Worm (Caenorhabditis elegans): ENCODE results near the gene spig-4.
A peak's percentile ranks its signal among the peaks of the same experiment; 100 is the strongest.

The spig-4 gene

DNA sequence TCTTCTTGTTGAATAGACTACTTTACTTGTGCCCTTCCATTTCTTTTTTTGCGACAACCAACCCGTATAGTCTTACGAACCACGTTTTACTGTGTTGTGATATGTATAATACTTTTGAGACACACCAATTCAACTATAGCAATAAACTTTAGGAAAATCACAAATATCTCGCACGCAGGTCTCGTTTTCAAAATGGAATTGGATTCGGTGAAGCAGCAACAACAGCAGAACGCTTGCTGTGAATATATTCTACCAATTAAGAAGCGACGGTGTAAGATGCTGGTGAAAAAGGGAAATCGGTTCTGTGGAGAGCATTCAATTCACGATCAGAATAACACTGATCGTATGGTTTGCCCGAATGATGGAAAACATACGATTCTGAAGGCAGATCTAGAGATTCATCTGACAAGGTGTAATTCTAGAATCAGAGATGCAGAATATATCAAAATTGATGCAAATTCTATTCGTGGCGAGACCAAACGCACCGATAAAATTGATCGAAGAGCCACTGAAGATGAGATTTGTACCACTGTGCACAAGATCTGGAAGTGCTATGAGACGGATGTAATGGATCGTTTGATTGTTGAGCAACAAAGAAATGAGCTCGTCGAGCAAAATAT lies 47.7 kb upstream of the spig-4 start, which contains the start of gene Y49A3A.3:
TSS of gene Y49A3A.3 (plus strand) at position 153 of the 620 bp plus-strand sequence.
- TF ChIP-seq ceh-82 (tag; optimal IDR thresholded peaks at IDR 0.05) (peak; percentile 9), nhr-25 (tag; optimal IDR thresholded peaks at IDR 0.05) (peak; percentile 49), egl-5 (tag; optimal IDR thresholded peaks at IDR 0.05) (no peak), pqm-1 (tag; optimal IDR thresholded peaks at IDR 0.05) (peak; percentile 39), tbx-2 (tag; optimal IDR thresholded peaks at IDR 0.05) (peak; percentile 53), R02D3.7 (tag; optimal IDR thresholded peaks at IDR 0.05) (no peak), jun-1 (tag; optimal IDR thresholded peaks at IDR 0.05) (peak; percentile 41), elt-3 (tag; optimal IDR thresholded peaks at IDR 0.05) (peak in 1 of 3 experiments; percentile 57), elt-2 (tag; optimal IDR thresholded peaks at IDR 0.05) (peak; percentile 48), aly-2 (tag; optimal IDR thresholded peaks at IDR 0.05) (peak; percentile 95), nhr-43 (tag; optimal IDR thresholded peaks at IDR 0.05; ENCODE audit: poor library complexity, severe bottlenecking) (peak; percentile 69), ama-1 (optimal IDR thresholded peaks at IDR 0.05) (peak; percentile 66), lsy-12 (tag; optimal IDR thresholded peaks at IDR 0.05) (peak; percentile 40), elt-1 (tag; optimal IDR thresholded peaks at IDR 0.05) (no peak), nhr-77 (tag; optimal IDR thresholded peaks at IDR 0.05) (peak; percentile 65)

DNA sequence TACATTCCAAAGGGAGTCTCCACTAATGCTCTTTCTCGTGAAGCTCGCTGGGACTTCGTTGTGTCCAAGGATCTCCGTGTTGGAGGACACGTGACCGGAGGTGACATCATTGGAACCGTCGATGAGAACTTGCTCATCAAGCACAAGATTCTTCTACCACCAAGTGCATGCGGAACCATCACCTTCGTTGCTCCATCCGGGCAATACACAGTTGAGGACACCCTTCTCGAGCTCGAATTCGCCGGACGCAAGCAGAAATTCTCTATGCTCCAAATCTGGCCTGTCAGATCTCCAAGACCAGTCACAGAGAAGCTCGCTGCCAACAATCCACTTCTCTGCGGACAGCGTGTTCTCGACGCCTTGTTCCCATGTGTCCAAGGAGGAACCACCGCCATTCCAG lies 45.4 kb upstream of the spig-4 start:
- TF ChIP-seq nfya-1 (tag; optimal IDR thresholded peaks at IDR 0.05; ENCODE audit: insufficient read depth): no peak
- no peak for TF ChIP-seq unc-62 (GFP tag; optimal IDR thresholded peaks at IDR 0.05)
- no peak for TF ChIP-seq elt-1 (tag; optimal IDR thresholded peaks at IDR 0.05)
- TF ChIP-seq fkh-10 (GFP tag; optimal IDR thresholded peaks at IDR 0.05): no peak
- no peak for TF ChIP-seq pha-4 (tag; optimal IDR thresholded peaks at IDR 0.05)
- TF ChIP-seq nhr-12 (tag; optimal IDR thresholded peaks at IDR 0.05): no peak
- no peak for TF ChIP-seq lin-15B (tag; optimal IDR thresholded peaks at IDR 0.05)

DNA sequence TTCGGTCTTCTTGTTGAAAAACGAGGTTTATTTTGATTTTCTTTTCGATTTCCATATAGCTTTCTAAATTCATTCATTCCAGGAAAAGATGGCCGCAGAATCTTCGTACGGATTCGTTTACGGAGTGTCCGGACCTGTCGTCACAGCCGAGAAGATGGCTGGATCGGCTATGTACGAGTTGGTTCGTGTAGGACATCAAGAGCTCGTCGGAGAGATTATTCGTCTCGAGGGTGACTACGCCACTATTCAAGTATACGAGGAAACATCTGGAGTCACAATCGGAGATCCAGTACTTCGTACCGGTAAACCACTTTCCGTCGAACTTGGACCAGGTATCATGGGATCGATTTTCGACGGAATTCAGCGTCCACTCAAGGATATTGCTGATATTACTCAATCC lies 45.0 kb upstream of the spig-4 start, which contains the start of gene vha-13:
TSS of gene vha-13 (plus strand) at position 81 of the 400 bp plus-strand sequence.
- no peak for TF ChIP-seq mml-1 (tag; optimal IDR thresholded peaks at IDR 0.05)
- TF ChIP-seq ceh-16 (tag; optimal IDR thresholded peaks at IDR 0.05): no peak
- no peak for TF ChIP-seq daf-12 (tag; optimal IDR thresholded peaks at IDR 0.05)
- TF ChIP-seq mdl-1 (tag; optimal IDR thresholded peaks at IDR 0.05): no peak
- TF ChIP-seq ceh-28 (tag; optimal IDR thresholded peaks at IDR 0.05): no peak
- TF ChIP-seq ztf-11 (tag; optimal IDR thresholded peaks at IDR 0.05): no peak
- no peak for TF ChIP-seq elt-2 (tag; optimal IDR thresholded peaks at IDR 0.05)
- no peak for TF ChIP-seq nhr-12 (tag; optimal IDR thresholded peaks at IDR 0.05)
- TF ChIP-seq R02D3.7 (tag; optimal IDR thresholded peaks at IDR 0.05): no peak
- TF ChIP-seq lin-39 (tag; optimal IDR thresholded peaks at IDR 0.05): no peak

DNA sequence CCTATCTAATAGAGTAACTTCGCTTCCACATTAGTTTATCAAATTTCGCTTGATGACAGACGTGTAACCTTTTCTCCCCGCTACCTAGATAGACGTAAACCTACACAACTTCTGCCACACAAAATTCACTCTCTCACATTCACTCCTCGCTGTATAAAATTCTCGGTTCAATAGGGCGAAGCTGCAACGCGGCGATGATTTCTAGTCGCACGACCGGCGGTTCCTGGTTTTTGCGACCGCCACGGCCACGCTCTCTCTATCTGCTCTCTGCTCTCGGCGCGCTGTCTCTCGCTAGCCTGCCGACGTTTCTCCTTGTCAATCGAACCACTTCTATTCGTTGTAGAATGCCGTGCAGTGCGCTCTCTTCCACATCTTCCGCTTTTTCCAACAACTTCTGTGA lies 44.3 kb upstream of the spig-4 start:
- TF ChIP-seq ama-1 (optimal IDR thresholded peaks at IDR 0.05) (peak; percentile 50), pqm-1 (tag; optimal IDR thresholded peaks at IDR 0.05) (peak; percentile 26), unc-39 (tag; optimal IDR thresholded peaks at IDR 0.05) (no peak), pha-4 (tag; optimal IDR thresholded peaks at IDR 0.05) (peak; percentile 68), nhr-43 (tag; optimal IDR thresholded peaks at IDR 0.05; ENCODE audit: poor library complexity, severe bottlenecking) (peak; percentile 46), ZK546.5 (tag; optimal IDR thresholded peaks at IDR 0.05) (no peak), daf-12 (tag; optimal IDR thresholded peaks at IDR 0.05) (no peak), nhr-12 (tag; optimal IDR thresholded peaks at IDR 0.05) (no peak), snpc-4 (tag; optimal IDR thresholded peaks at IDR 0.05) (peak; percentile 89), mdl-1 (tag; optimal IDR thresholded peaks at IDR 0.05) (no peak), elt-3 (tag; optimal IDR thresholded peaks at IDR 0.05) (peak in 1 of 3 experiments; percentile 11), ceh-28 (tag; optimal IDR thresholded peaks at IDR 0.05) (no peak), nhr-25 (tag; optimal IDR thresholded peaks at IDR 0.05) (peak; percentile 86), elt-1 (tag; optimal IDR thresholded peaks at IDR 0.05) (no peak), hmg-11 (tag; optimal IDR thresholded peaks at IDR 0.05) (peak; percentile 92), elt-2 (tag; optimal IDR thresholded peaks at IDR 0.05) (peak; percentile 82), lin-15B (tag; optimal IDR thresholded peaks at IDR 0.05) (peak; percentile 96), lsy-12 (tag; optimal IDR thresholded peaks at IDR 0.05) (peak; percentile 76), ceh-16 (tag; optimal IDR thresholded peaks at IDR 0.05) (peak; percentile 25), nhr-77 (tag; optimal IDR thresholded peaks at IDR 0.05) (no peak), lin-39 (tag; optimal IDR thresholded peaks at IDR 0.05) (peak; percentile 94), nfya-1 (tag; optimal IDR thresholded peaks at IDR 0.05; ENCODE audit: insufficient read depth) (peak; percentile 87), fkh-10 (GFP tag; optimal IDR thresholded peaks at IDR 0.05) (peak; percentile 10), skn-1 (tag; optimal IDR thresholded peaks at IDR 0.05) (peak; percentile 64), nhr-76 (tag; optimal IDR thresholded peaks at IDR 0.05) (no peak), tbx-2 (tag; optimal IDR thresholded peaks at IDR 0.05) (peak; percentile 19), zag-1 (tag; optimal IDR thresholded peaks at IDR 0.05) (no peak), nhr-67 (tag; optimal IDR thresholded peaks at IDR 0.05) (no peak), egl-27 (tag; optimal IDR thresholded peaks at IDR 0.05) (no peak), nhr-23 (tag; optimal IDR thresholded peaks at IDR 0.05) (peak; percentile 74), jun-1 (tag; optimal IDR thresholded peaks at IDR 0.05) (peak; percentile 60)
